Fruit fly (Drosophila melanogaster) whole organism, embryonic: ENCODE measurements around the gene dnc.
A peak's percentile ranks its signal among the peaks of the same experiment; 100 is the strongest.

Experiments
- CG10274 ChIP-seq: fragments of 200-800 bp; sonication (Bioruptor generic); optimal IDR thresholded peaks from 3 replicates; lab custom pipeline; 2017; ENCODE audit warnings: missing biosample characterization, mild to moderate bottlenecking, missing genetic modification characterization
- CG11504 ChIP-seq: fragments of 200-800 bp; sonication (Bioruptor generic); optimal IDR thresholded peaks from 3 replicates; lab custom pipeline; 2019; ENCODE audit warnings: missing biosample characterization, mild to moderate bottlenecking, missing genetic modification characterization, moderate library complexity
- CG11696 ChIP-seq: fragments of 200-800 bp; sonication (Bioruptor generic); IDR thresholded peaks from 2 replicates; pipeline ENCODE4 v1.3.6; 2022; ENCODE audit warnings: missing biosample characterization, missing genetic modification characterization
- CG12155 ChIP-seq: fragments of 200-800 bp; sonication (Bioruptor generic); optimal IDR thresholded peaks from 3 replicates; lab custom pipeline; 2016; ENCODE audit warnings: missing biosample characterization, missing genetic modification characterization
- CG12299 ChIP-seq: fragments of 200-800 bp; sonication (Bioruptor generic); optimal IDR thresholded peaks from 2 replicates; lab custom pipeline; 2018; ENCODE audit warnings: missing biosample characterization, mild to moderate bottlenecking, missing genetic modification characterization
- CG12391 ChIP-seq: fragments of 200-800 bp; sonication (Bioruptor generic); optimal IDR thresholded peaks from 3 replicates; lab custom pipeline; 2018; ENCODE audit warnings: missing biosample characterization, mild to moderate bottlenecking, missing genetic modification characterization, moderate library complexity
- CG12769 ChIP-seq: fragments of 200-800 bp; sonication (Bioruptor generic); optimal IDR thresholded peaks from 2 replicates; lab custom pipeline; 2019; ENCODE audit warnings: missing biosample characterization, mild to moderate bottlenecking, missing genetic modification characterization, moderate library complexity
- CG15073 ChIP-seq: fragments of 200-800 bp; sonication (Bioruptor generic); optimal IDR thresholded peaks from 2 replicates; lab custom pipeline; 2016; ENCODE audit warnings: missing biosample characterization, missing genetic modification characterization
- CG16813 ChIP-seq: fragments of 200-800 bp; sonication (Bioruptor generic); IDR thresholded peaks from 3 replicates; pipeline ENCODE4 v1.3.6; 2022; ENCODE audit warnings: missing biosample characterization, missing genetic modification characterization; ENCODE audit not compliant: partially characterized antibody
- CG17186 ChIP-seq: fragments of 200-800 bp; sonication (Bioruptor generic); optimal IDR thresholded peaks from 3 replicates; lab custom pipeline; 2017; ENCODE audit warnings: missing biosample characterization, missing genetic modification reagents, missing genetic modification characterization
- CG30431 ChIP-seq: fragments of 200-800 bp; sonication (Bioruptor generic); optimal IDR thresholded peaks from 2 replicates; lab custom pipeline; 2017; ENCODE audit warnings: missing biosample characterization, missing genetic modification characterization
- CG7357 ChIP-seq: fragments of 200-800 bp; sonication (Bioruptor generic); IDR thresholded peaks from 3 replicates; pipeline ENCODE4 v1.3.6; 2022; ENCODE audit warnings: missing biosample characterization, missing genetic modification characterization
- CG9727 ChIP-seq: fragments of 200-800 bp; sonication (Bioruptor generic); optimal IDR thresholded peaks from 3 replicates; lab custom pipeline; 2017; ENCODE audit warnings: missing biosample characterization, mild to moderate bottlenecking, missing genetic modification characterization
- CTCF ChIP-seq: fragments of 200-800 bp; sonication (Bioruptor generic); optimal IDR thresholded peaks from 2 replicates; lab custom pipeline; 2017; ENCODE audit warnings: missing biosample characterization, mild to moderate bottlenecking, missing genetic modification characterization, moderate library complexity
- D19A ChIP-seq: fragments of 200-800 bp; optimal IDR thresholded peaks from 3 replicates; lab custom pipeline; 2019; ENCODE audit warnings: missing biosample characterization, mild to moderate bottlenecking, missing genetic modification characterization, moderate library complexity
- Dad ChIP-seq: fragments of 200-800 bp; sonication (Bioruptor generic); optimal IDR thresholded peaks from 3 replicates; lab custom pipeline; 2016; ENCODE audit warnings: missing biosample characterization, missing genetic modification characterization
- Dbx ChIP-seq: fragments of 200-800 bp; sonication (Bioruptor generic); IDR thresholded peaks from 3 replicates; pipeline ENCODE4 v1.3.6; 2022; ENCODE audit warnings: missing biosample characterization, missing genetic modification characterization
- Dip3 ChIP-seq: fragments of 200-800 bp; sonication (Bioruptor generic); optimal IDR thresholded peaks from 3 replicates; lab custom pipeline; 2016; ENCODE audit warnings: missing biosample characterization, missing genetic modification characterization
- Dp ChIP-seq: fragments of 200-800 bp; sonication (Bioruptor generic); optimal IDR thresholded peaks from 2 replicates; lab custom pipeline; 2018; ENCODE audit warnings: missing biosample characterization, mild to moderate bottlenecking, missing genetic modification characterization, moderate library complexity
- Fer1 ChIP-seq: fragments of 200-800 bp; sonication (Bioruptor generic); optimal IDR thresholded peaks from 2 replicates; lab custom pipeline; 2017; ENCODE audit warnings: missing biosample characterization, mild to moderate bottlenecking, missing genetic modification characterization
- Hr3 ChIP-seq: fragments of 200-800 bp; sonication (Bioruptor generic); optimal IDR thresholded peaks from 3 replicates; lab custom pipeline; 2016; ENCODE audit warnings: missing biosample characterization, missing genetic modification characterization
- Kr ChIP-seq: fragments of 200-800 bp; sonication (Bioruptor generic); optimal IDR thresholded peaks from 2 replicates; lab custom pipeline; 2017; ENCODE audit warnings: missing biosample characterization, mild to moderate bottlenecking, missing genetic modification characterization
- Lpt ChIP-seq: fragments of >200 bp; optimal IDR thresholded peaks from 2 replicates; lab custom pipeline; 2018; ENCODE audit warnings: missing biosample characterization, missing genetic modification characterization
- NK7.1 ChIP-seq: fragments of 200-800 bp; sonication (Bioruptor generic); optimal IDR thresholded peaks from 3 replicates; lab custom pipeline; 2016; ENCODE audit warnings: missing biosample characterization, missing genetic modification characterization
- Nf-YB ChIP-seq: fragments of 200-800 bp; sonication (Bioruptor generic); optimal IDR thresholded peaks from 3 replicates; lab custom pipeline; 2019; ENCODE audit warnings: missing biosample characterization, mild to moderate bottlenecking, missing genetic modification characterization, moderate library complexity
- NfI ChIP-seq: fragments of 200-800 bp; sonication (Bioruptor generic); optimal IDR thresholded peaks from 3 replicates; lab custom pipeline; 2018; ENCODE audit warnings: missing biosample characterization, mild to moderate bottlenecking, missing genetic modification characterization, moderate library complexity
- Opbp ChIP-seq: fragments of 200-800 bp; sonication (Bioruptor generic); IDR thresholded peaks from 3 replicates; pipeline ENCODE4 v1.3.6; 2022; ENCODE audit warnings: missing biosample characterization, missing genetic modification characterization; ENCODE audit not compliant: partially characterized antibody
- Scr ChIP-seq: fragments of 200-800 bp; sonication (Bioruptor generic); IDR thresholded peaks from 2 replicates; pipeline ENCODE4 v1.3.6; 2022; ENCODE audit warnings: missing biosample characterization, missing genetic modification characterization; ENCODE audit not compliant: partially characterized antibody
- Six4 ChIP-seq: fragments of 200-800 bp; sonication (Bioruptor generic); optimal IDR thresholded peaks from 2 replicates; lab custom pipeline; 2016; ENCODE audit warnings: missing biosample characterization, missing genetic modification characterization
- bsh ChIP-seq, 2 experiments: fragments of 200-800 bp; sonication (Bioruptor generic); optimal IDR thresholded peaks; 2 replicates each; lab custom pipeline; 2017 to 2018; ENCODE audit warnings: mild to moderate bottlenecking in 2 of 2, missing biosample characterization in 2 of 2, missing genetic modification characterization in 2 of 2, moderate library complexity in 1 of 2
- caup ChIP-seq: fragments of 200-800 bp; sonication (Bioruptor generic); optimal IDR thresholded peaks from 3 replicates; lab custom pipeline; 2017; ENCODE audit warnings: missing biosample characterization, mild to moderate bottlenecking, missing genetic modification characterization, moderate library complexity; ENCODE audit not compliant: severe bottlenecking
- chn ChIP-seq: fragments of 200-800 bp; sonication (Bioruptor generic); optimal IDR thresholded peaks from 2 replicates; lab custom pipeline; 2016; ENCODE audit warnings: missing biosample characterization, missing genetic modification characterization
- dati ChIP-seq: fragments of 200-800 bp; sonication (Bioruptor generic); IDR thresholded peaks from 2 replicates; pipeline ENCODE4 v1.3.6; 2022; ENCODE audit warnings: missing biosample characterization, missing genetic modification characterization
- disco-r ChIP-seq: fragments of 200-800 bp; sonication (Bioruptor generic); optimal IDR thresholded peaks from 2 replicates; lab custom pipeline; 2016; ENCODE audit warnings: missing biosample characterization, missing genetic modification characterization
- ftz-f1 ChIP-seq: fragments of 200-800 bp; sonication (Bioruptor generic); optimal IDR thresholded peaks from 2 replicates; lab custom pipeline; 2016; ENCODE audit warnings: missing biosample characterization, missing genetic modification characterization
- gcm ChIP-seq: fragments of 200-800 bp; sonication (Bioruptor generic); optimal IDR thresholded peaks from 2 replicates; lab custom pipeline; 2019; ENCODE audit warnings: missing biosample characterization, mild to moderate bottlenecking, missing genetic modification characterization, moderate library complexity
- gro ChIP-seq: fragments of 200-800 bp; sonication (Bioruptor generic); optimal IDR thresholded peaks from 2 replicates; lab custom pipeline; 2016; ENCODE audit warnings: missing biosample characterization, missing genetic modification characterization
- hbn ChIP-seq: fragments of 200-800 bp; sonication (Bioruptor generic); IDR thresholded peaks from 2 replicates; pipeline ENCODE4 v1.3.6; 2022; ENCODE audit warnings: missing biosample characterization, missing genetic modification characterization; ENCODE audit not compliant: partially characterized antibody
- jigr1 ChIP-seq: fragments of 200-800 bp; sonication (Bioruptor generic); IDR thresholded peaks from 3 replicates; pipeline ENCODE4 v1.3.6; 2022; ENCODE audit warnings: missing biosample characterization, missing genetic modification characterization
- mirr ChIP-seq: fragments of 200-800 bp; sonication (Bioruptor generic); optimal IDR thresholded peaks from 3 replicates; lab custom pipeline; 2018; ENCODE audit warnings: missing biosample characterization, mild to moderate bottlenecking, missing genetic modification characterization
- oc ChIP-seq: fragments of 200-800 bp; sonication (Bioruptor generic); optimal IDR thresholded peaks from 2 replicates; lab custom pipeline; 2018; ENCODE audit warnings: missing biosample characterization, mild to moderate bottlenecking, missing genetic modification characterization, moderate library complexity
- psq ChIP-seq: fragments of 200-800 bp; sonication (Bioruptor generic); optimal IDR thresholded peaks from 2 replicates; lab custom pipeline; 2017; ENCODE audit warnings: missing biosample characterization, missing genetic modification characterization
- pzg ChIP-seq: fragments of 200-800 bp; sonication (Bioruptor generic); optimal IDR thresholded peaks from 3 replicates; lab custom pipeline; 2018; ENCODE audit warnings: missing biosample characterization, mild to moderate bottlenecking, missing genetic modification characterization, moderate library complexity
- run ChIP-seq: fragments of 200-800 bp; sonication (Bioruptor generic); optimal IDR thresholded peaks from 3 replicates; lab custom pipeline; 2018; ENCODE audit warnings: missing biosample characterization, mild to moderate bottlenecking, missing genetic modification characterization
- shn ChIP-seq: fragments of 200-800 bp; sonication (Bioruptor generic); optimal IDR thresholded peaks from 3 replicates; lab custom pipeline; 2016; ENCODE audit warnings: missing biosample characterization, missing genetic modification characterization
- sisA ChIP-seq: fragments of 200-800 bp; sonication (Bioruptor generic); IDR thresholded peaks from 2 replicates; pipeline ENCODE4 v1.3.6; 2022; ENCODE audit warnings: missing biosample characterization, missing genetic modification characterization
- slou ChIP-seq: fragments of 200-800 bp; sonication (Bioruptor generic); optimal IDR thresholded peaks from 3 replicates; lab custom pipeline; 2016; ENCODE audit warnings: missing biosample characterization, missing genetic modification characterization
- tll ChIP-seq, 2 experiments: fragments of 200-800 bp in 1 of 2; fragments of >200 bp in 1 of 2; sonication (Bioruptor generic) in 1 of 2; optimal IDR thresholded peaks; 2 replicates each; lab custom pipeline; 2017 to 2019; ENCODE audit warnings: missing biosample characterization in 2 of 2, missing genetic modification characterization in 2 of 2, mild to moderate bottlenecking in 1 of 2, moderate library complexity in 1 of 2
- unpg ChIP-seq: fragments of 200-800 bp; sonication (Bioruptor generic); optimal IDR thresholded peaks from 3 replicates; lab custom pipeline; 2018; ENCODE audit warnings: missing biosample characterization, mild to moderate bottlenecking, missing genetic modification characterization, moderate library complexity
- wor ChIP-seq: fragments of 200-800 bp; sonication (Bioruptor generic); IDR thresholded peaks from 2 replicates; pipeline ENCODE4 v1.3.6; 2022; ENCODE audit warnings: missing biosample characterization, missing genetic modification characterization

dnc gene

dm6 chrX:3294816-3295466 lies 118.7 kb downstream of the dnc start (continued):
- TF ChIP-seq CG17186 (peak; percentile 89), NfI (GFP tag; lab: Kevin White, UChicago) (peak; percentile 98), Nf-YB (GFP tag; lab: Kevin White, UChicago) (peak; percentile 79), Opbp (no peak), CG16813 (GFP tag; lab: Robert Waterston, UW) (no peak), CG10274 (GFP tag; lab: Kevin White, UChicago) (peak; percentile 91), CG30431 (peak; percentile 96), Dip3 (GFP tag; lab: Kevin White, UChicago) (peak; percentile 98), Dad (GFP tag; lab: Kevin White, UChicago) (peak; percentile 97), gro (GFP tag; lab: Kevin White, UChicago) (peak; percentile 99), psq (peak; percentile 81), mirr (peak; percentile 89), gcm (GFP tag; lab: Kevin White, UChicago) (peak; percentile 89), Scr (GFP tag; lab: Robert Waterston, UW) (no peak), sisA (peak; percentile 98), CTCF (GFP tag; lab: Kevin White, UChicago) (peak; percentile 64), bsh (GFP tag; optimal IDR thresholded peaks at IDR 0.05; lab: Kevin White, UChicago) (peak; percentile 95 to 97), CG11504 (peak; percentile 96), Fer1 (peak; percentile 98), slou (peak; percentile 96), tll (GFP tag; optimal IDR thresholded peaks at IDR 0.05; lab: Kevin White, UChicago) (no peak), CG9727 (peak; percentile 95), CG12391 (tag; lab: Kevin White, UChicago) (peak; percentile 96), oc (peak; percentile 96), NK7.1 (peak; percentile 97), CG11696 (GFP tag; lab: Robert Waterston, UW) (peak; percentile 88), hbn (no peak), jigr1 (peak; percentile 96), Six4 (peak; percentile 97), pzg (GFP tag; lab: Kevin White, UChicago) (peak; percentile 35), chn (peak; percentile 98), disco-r (GFP tag; lab: Kevin White, UChicago) (peak; percentile 96), ftz-f1 (GFP tag; lab: Kevin White, UChicago) (peak; percentile 77), D19A (tag; lab: Kevin White, UChicago) (peak; percentile 89), shn (GFP tag; lab: Kevin White, UChicago) (peak; percentile 97), CG12155 (peak; percentile 97), dati (GFP tag; lab: Robert Waterston, UW) (peak; percentile 89), caup (GFP tag; lab: Kevin White, UChicago) (peak; percentile 98), unpg (GFP tag; lab: Kevin White, UChicago) (peak; percentile 97), CG15073 (GFP tag; lab: Kevin White, UChicago) (peak; percentile 79), Dbx (GFP tag; lab: Robert Waterston, UW) (peak; percentile 97), run (tag; lab: Kevin White, UChicago) (peak; percentile 88), CG12769 (peak; percentile 99), CG7357 (peak; percentile 91), CG12299 (peak; percentile 93), Dp (GFP tag; lab: Kevin White, UChicago) (peak; percentile 18), wor (peak; percentile 96), Hr3 (GFP tag; lab: Kevin White, UChicago) (peak; percentile 97), Lpt (GFP tag; lab: Kevin White, UChicago) (no peak), Kr (GFP tag; lab: Kevin White, UChicago) (no peak)
